Fruit fly (Drosophila melanogaster): ENCODE measurements around the gene CG14275.

DNA sequence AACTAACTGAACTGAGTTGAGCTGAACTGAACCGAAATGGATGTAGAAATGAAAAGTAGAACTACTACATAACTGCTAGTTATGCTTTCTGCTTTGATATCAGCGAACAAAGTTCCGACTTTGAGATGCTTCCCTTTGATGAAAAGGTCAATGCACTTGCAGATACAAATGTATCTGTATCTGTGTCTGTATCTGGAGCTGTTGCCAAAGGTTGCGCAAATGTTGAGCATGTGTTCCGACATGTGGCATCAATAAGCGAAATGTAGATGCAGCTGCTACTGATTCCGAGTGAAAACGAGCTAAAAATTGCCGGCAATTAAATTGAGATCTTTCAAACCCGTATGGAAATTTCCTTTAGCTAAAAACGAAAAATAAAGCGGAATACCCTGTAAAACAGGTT lies 40.7 kb upstream of the CG14275 start:
- TF ChIP-seq CG11617 (GFP tag; optimal IDR thresholded peaks at IDR 0.05): no peak
- no peak for TF ChIP-seq CG14711 (tag; optimal IDR thresholded peaks at IDR 0.05)
- no peak for TF ChIP-seq Mnt (GFP tag; optimal IDR thresholded peaks at IDR 0.05)
- no peak for TF ChIP-seq CG33017 (tag; optimal IDR thresholded peaks at IDR 0.05)
